Worm (Caenorhabditis elegans) whole organism, early embryonic: ENCODE measurements around the gene kqt-2.

ENCODE experiments used
- ama-1 ChIP-seq: fragments of 150-350 bp; optimal IDR thresholded peaks from 2 replicates; lab custom pipeline; 2014
- hmbx-1 ChIP-seq: sonication (generic microtip); optimal IDR thresholded peaks from 2 replicates; lab custom pipeline; 2016; ENCODE audit warnings: mild to moderate bottlenecking, missing genetic modification characterization, missing compliant biosample characterization

ce11 chrX:8219428-8219827 lies 26.7 kb downstream of the kqt-2 start, which contains the start of gene K02A6.1:
- TF ChIP-seq ama-1, result no peak
- TF ChIP-seq hmbx-1 (tag; lab: Kevin White, UChicago), result no peak
